Worm (Caenorhabditis elegans) whole organism, midembryonic: Measurements from ENCODE around the gene his-69.

Source experiments
- cog-1 ChIP-seq: sonication (generic microtip); optimal IDR thresholded peaks from 2 replicates; lab custom pipeline; 2016; ENCODE audit warnings: missing genetic modification characterization, missing compliant biosample characterization
- flt-1 ChIP-seq: fragments of 200-800 bp; sonication (Bioruptor generic); IDR thresholded peaks from 2 replicates; pipeline ENCODE4 v1.3.6; 2022; ENCODE audit warnings: missing genetic modification characterization, missing compliant biosample characterization
- klf-2 ChIP-seq: fragments of 200-800 bp; sonication (Bioruptor generic); conservative IDR thresholded peaks from 2 replicates; pipeline ENCODE4 v1.3.6; 2022; ENCODE audit warnings: missing genetic modification reagents, missing genetic modification characterization, missing compliant biosample characterization
- med-1 ChIP-seq: sonication (generic microtip); optimal IDR thresholded peaks from 2 replicates; lab custom pipeline; 2017; ENCODE audit warnings: missing genetic modification characterization, mild to moderate bottlenecking, missing compliant biosample characterization, antibody characterized with exemption, missing genetic modification reagents; ENCODE audit not compliant: insufficient read depth
- tab-1 ChIP-seq: fragments of 200-800 bp; sonication (Bioruptor generic); IDR thresholded peaks from 2 replicates; pipeline ENCODE4 v1.3.6; 2022; ENCODE audit warnings: missing genetic modification characterization, missing compliant biosample characterization
- ztf-29 ChIP-seq: fragments of 200-800 bp; sonication (Bioruptor generic); IDR thresholded peaks from 2 replicates; pipeline ENCODE4 v1.3.6; 2022; ENCODE audit warnings: missing genetic modification reagents, missing genetic modification characterization, missing compliant biosample characterization

DNA sequence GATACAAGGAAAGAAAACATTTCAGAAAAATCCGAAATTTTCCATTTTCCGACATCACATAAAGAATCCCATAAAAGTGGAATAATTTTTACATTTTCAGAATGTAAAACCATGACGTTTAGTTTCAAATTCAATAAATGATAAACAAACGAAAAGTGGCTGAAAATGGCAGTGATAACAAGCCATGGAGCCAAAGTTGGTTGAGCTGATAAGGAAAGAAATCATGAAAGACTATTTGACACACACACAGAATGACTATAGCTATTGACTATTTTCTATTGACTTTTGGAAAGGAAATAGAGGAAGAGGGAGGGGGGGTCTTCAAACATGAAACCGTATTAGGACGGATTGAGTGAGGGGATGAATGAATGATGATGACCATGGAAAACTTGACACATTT, 18.8 kb downstream of the his-69 start:
- TF ChIP-seq ztf-29 (GFP tag; lab: Robert Waterston, UW) (no peak), cog-1 (tag; lab: Kevin White, UChicago) (no peak), klf-2 (no peak), flt-1 (GFP tag; lab: Robert Waterston, UW) (no peak), med-1 (GFP tag; lab: Kevin White, UChicago) (no peak), tab-1 (GFP tag; lab: Robert Waterston, UW) (no peak)
